Worm (Caenorhabditis elegans) whole organism, dauer: ENCODE results near the gene decr-1.3.

Experiments
- unc-62 ChIP-seq: sonication (generic microtip); optimal IDR thresholded peaks from 2 replicates; lab custom pipeline; 2017; ENCODE audit warnings: missing biosample characterization, missing genetic modification reagents, missing genetic modification characterization

decr-1.3 gene

DNA sequence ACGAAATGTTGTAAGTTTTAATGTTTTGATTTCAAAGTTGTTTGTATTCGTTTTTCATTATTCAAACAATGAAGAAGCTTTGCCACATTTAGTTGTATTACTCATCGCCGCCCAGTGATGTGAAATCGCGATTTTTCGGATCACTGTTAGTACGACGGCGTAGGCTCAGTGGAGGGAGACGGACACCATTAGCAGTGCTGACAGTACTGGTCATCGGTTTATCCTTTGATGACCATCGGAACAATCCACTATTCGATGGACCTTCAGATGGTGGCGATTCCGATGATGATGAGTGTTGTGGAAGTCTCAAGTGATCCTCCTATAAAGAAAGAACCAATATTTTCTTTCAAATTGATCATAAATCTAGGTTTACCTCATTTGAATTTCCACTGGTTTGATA, 14.2 kb upstream of the decr-1.3 start:
- no peak for TF ChIP-seq unc-62 (GFP tag; lab: Kevin White, UChicago)

DNA sequence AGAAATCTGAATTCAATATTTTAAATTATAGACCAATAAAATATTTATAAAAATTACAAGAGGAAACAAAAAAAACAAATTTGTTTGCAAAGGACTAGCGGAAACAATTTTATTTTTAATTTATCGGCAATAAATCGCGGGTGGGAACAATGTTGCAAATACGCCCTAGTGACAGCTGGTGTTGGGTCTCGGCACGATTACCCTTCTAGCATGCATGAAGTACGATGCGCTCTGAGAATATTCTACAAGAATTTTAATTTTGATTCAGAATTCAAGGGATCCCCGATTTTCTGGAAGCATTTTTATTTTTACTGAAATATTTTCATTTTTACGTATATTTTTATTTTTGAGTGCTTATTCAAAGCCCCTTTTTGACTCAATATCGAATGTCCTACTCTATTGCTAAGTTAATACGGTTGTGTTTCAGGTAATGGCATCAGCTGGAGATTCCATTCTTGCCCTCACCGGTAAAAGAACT, 11.7 kb upstream of the decr-1.3 start, which contains the start of the genes mig-5 and cct-1:
Gene mig-5 (minus strand): TSS at position 8 of the 478 bp plus-strand sequence.
Gene cct-1 (plus strand): TSS at position 428 of the 478 bp plus-strand sequence.
- no peak for TF ChIP-seq unc-62 (GFP tag; lab: Kevin White, UChicago)

DNA sequence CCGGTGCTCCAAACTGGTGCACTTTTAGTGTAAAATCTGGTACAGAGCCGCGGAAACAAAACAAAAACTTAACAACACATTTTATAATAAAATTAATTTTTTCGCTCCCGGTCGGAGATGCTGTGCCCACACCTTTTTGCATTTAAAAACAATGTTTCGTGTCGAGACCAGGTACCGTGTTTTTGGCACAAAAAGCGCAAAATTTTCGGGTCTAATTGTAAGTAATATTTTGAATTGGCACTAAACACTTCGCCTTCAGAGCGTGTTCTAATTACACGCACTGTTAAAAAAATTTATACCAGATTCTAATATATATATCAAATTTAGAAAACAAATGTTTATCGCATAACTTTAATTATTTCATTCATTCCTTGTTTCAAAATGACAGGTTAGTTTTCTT, 8.1 kb upstream of the decr-1.3 start, which contains the start of gene dylt-3:
Gene dylt-3 (plus strand): TSS at position 301 of the 400 bp plus-strand sequence.
- TF ChIP-seq unc-62 (GFP tag; lab: Kevin White, UChicago) = no peak

DNA sequence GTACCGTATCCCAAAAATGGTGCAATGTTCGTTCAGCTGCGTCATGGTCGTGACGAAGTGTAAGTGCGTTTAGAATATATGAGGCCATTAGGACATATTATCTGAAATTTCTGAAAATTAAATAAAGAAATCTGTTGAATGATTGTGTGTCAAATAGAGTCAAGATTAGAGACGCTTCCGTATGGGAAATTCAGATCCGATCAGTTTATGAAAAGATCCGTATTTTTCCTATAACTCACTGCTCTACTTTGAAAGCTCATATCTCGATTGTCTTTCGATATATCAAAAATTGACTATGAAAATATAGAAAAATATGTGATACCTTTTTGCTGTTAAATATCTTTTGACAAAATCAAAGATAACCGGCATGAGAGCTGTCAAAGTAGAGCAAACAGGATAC, 6.9 kb upstream of the decr-1.3 start, which contains the start of gene T05C12.4:
Gene T05C12.4 (minus strand): TSS at position 101 of the 400 bp plus-strand sequence.
- no peak for TF ChIP-seq unc-62 (GFP tag; lab: Kevin White, UChicago)

DNA sequence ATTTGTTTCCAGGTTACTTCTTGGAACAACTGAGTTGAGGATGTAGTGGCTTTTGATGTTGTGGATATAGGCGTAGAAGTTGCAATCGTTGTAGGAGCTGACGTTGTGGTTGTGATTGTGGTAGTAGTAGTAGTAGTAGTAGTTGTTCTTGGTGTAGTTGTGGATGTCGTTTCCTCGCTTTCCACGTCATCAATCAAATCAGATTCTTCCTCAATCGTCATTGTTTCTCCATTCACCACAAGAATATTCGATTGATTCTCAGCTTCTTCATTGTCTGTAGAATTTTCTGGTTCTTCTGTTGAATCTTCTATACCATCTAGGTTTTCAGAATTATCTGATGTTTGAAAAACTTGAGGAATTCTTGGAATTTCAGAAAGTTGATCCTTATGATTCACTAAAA, 5.3 kb upstream of the decr-1.3 start:
- TF ChIP-seq unc-62 (GFP tag; lab: Kevin White, UChicago) = no peak

DNA sequence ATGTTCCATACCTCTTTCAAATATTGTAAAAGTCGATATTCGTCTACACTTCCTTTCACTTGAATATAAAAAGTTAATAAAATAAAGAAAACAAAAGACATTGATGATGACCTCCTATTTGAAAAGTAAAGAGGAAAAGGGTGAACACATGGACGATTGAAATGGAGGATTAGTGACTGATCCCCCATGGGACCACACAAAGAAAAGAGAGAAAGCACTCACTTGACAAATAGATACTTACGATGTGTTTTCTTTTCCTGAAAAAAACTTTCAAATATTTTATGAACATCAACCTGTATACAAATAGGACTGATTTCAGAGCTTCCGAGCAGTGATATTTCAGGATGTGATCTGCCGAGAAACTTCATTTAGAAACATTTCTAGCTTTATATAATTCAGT, 3.7 kb upstream of the decr-1.3 start, which contains the start of gene acr-14:
Gene acr-14 (minus strand): TSS at position 101 of the 400 bp plus-strand sequence.
- no peak for TF ChIP-seq unc-62 (GFP tag; lab: Kevin White, UChicago)

DNA sequence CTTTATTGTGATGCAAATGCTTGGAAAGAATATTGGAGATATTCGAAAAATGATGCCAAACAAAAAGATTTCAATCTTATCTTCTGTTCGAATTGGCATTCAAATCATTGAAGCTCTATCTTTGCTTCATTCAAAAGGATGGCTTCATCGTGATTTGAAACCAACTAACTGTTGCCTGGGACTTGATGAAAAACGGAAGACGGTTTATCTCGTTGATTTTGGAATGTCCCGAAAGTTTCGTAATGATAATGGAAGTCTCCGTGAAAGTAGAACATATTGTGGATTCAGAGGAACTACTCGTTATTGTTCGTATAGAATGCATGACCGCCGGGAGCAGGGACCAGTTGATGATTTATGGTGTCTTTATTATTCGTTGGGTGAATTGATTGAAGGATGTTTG, 799 bp upstream of the decr-1.3 start:
- no peak for TF ChIP-seq unc-62 (GFP tag; lab: Kevin White, UChicago)

DNA sequence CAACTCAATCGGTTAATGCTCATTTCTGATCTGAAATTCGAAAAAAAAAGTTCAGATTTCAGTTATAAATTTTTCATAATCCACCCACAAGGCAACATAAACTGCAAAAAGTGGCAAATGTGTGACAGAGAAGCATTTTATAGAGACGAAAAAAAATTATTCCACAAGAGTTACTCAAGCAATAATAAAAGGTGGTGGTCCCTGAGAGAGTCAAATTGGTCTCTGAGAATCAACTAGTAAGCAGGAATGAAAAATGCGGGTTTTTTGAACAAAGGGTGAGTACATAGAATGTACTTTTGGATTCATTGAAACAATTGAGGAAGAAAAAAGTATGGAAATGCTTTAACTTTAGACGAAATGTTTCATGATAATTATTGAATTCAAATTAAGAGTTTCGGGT, 3.0 kb downstream of the decr-1.3 start, which contains the start of gene T05C12.11:
Gene T05C12.11 (minus strand): TSS at position 101 of the 400 bp plus-strand sequence.
- TF ChIP-seq unc-62 (GFP tag; lab: Kevin White, UChicago) = no peak

DNA sequence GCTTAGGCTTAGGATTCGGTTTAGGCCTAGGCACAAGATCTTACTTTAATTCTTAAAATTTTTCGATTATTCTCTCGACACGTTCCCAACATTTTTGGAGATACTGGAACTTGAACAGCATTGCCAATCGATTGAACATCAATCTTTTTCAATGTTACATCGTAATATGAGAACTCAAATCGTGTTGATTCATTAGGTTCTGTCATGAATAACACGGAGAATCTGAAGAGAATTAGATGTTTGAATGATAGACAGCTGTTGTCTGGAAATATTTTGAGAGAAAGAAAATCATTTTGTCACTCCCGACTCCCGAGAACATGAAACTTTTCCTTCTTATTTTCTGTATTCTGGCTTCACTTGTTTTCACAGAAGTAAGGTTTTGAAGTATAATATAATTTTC, 4.1 kb downstream of the decr-1.3 start, which contains the start of gene T05C12.15:
Gene T05C12.15 (plus strand): TSS at position 301 of the 400 bp plus-strand sequence.
- TF ChIP-seq unc-62 (GFP tag; lab: Kevin White, UChicago) = no peak

DNA sequence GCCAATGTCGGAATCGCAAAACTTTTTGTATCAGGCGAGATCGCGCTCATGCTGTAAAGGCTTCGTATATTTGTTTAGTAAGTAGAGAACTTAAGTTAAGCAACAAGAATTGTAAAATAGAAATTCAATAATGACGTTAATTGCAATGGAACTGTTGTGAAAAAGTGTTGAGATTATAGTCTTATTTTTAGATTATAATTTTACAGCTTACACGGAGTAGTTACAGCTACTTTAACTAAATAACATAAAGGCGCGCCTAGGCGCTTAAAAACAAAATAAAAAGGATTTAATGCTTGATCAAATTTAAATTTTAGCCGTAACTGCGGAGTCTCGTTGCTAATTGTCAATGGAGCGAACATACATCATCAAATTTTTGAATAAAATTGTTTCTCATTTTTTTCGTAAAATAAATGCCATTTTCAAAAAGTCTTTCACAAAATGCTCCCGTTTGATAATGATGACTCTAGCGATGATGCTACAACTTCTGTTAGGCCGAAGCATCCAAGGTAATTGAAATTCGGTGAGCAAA, 11.2 kb downstream of the decr-1.3 start, which contains the start of the genes emb-27 and rrf-3:
Gene emb-27 (minus strand): TSS at position 51 of the 529 bp plus-strand sequence.
Gene rrf-3 (plus strand): TSS at position 346 of the 529 bp plus-strand sequence.
- no peak for TF ChIP-seq unc-62 (GFP tag; lab: Kevin White, UChicago)

DNA sequence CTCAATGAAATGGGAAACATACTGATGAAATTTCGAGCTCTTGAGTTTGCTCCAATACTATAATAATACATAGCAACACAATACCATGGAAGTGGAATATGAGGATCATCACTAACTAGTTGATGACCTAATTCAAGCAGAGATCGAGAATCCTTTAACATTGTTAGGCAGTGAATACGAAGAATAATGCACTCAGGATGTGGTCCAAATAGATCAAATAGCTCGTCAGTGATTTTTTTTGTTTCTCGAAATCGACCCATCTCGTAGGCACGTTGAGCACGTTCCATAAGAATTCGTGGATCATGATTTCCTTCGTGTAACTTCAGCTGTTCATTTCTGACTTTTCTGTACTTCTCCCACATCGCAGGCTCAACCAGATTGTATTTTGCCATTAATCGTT, 12.4 kb downstream of the decr-1.3 start:
- no peak for TF ChIP-seq unc-62 (GFP tag; lab: Kevin White, UChicago)

DNA sequence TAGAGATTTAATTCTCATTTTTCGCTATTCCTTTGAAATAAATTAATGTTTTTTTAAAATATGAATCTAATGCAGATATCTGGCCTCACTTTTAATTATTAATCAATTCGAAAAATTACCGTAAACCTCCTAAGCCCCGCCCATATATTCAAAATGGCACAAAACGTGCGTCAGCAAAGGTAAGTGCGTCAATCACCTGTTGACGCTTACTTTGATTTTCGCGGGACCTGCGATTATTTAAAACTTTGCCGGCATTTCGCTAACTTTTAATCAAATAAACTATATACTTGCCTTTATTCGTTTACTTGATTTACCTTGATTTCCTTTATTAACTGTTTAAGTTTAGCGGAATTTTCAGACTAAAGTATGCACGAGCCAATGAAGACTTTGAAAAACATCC, 15.4 kb downstream of the decr-1.3 start, which contains the start of gene pch-2:
Gene pch-2 (plus strand): TSS at position 359 of the 400 bp plus-strand sequence.
- no peak for TF ChIP-seq unc-62 (GFP tag; lab: Kevin White, UChicago)

DNA sequence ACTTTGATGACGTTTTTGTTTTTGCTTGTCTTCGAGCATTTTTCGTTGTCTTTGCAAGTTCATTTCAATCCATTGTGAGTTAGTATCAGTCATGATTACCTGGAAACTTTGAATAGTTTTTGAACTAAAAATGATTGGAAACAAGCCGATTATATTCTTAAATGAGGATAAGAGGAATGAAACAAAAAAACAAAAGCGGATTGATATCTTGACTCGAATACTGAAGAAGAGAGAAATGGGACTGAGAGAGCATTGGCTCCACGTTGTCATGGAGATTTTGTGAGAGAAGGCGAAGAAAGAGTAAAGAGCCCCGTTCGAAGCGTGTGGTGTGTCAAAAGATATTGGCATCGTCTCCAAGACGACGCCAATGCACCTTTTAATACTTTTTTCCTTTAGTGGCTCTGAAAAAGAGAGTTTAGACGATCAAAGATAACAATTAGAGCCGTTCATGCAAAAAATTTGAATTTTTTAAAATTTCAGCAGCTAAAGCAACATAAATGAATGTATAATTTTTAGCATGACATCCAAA, 16.4 kb downstream of the decr-1.3 start, which contains the start of the genes tub-1 and tmem-138:
Gene tub-1 (minus strand): TSS at position 101 of the 529 bp plus-strand sequence.
Gene tmem-138 (plus strand): TSS at position 479 of the 529 bp plus-strand sequence.
- no peak for TF ChIP-seq unc-62 (GFP tag; lab: Kevin White, UChicago)

DNA sequence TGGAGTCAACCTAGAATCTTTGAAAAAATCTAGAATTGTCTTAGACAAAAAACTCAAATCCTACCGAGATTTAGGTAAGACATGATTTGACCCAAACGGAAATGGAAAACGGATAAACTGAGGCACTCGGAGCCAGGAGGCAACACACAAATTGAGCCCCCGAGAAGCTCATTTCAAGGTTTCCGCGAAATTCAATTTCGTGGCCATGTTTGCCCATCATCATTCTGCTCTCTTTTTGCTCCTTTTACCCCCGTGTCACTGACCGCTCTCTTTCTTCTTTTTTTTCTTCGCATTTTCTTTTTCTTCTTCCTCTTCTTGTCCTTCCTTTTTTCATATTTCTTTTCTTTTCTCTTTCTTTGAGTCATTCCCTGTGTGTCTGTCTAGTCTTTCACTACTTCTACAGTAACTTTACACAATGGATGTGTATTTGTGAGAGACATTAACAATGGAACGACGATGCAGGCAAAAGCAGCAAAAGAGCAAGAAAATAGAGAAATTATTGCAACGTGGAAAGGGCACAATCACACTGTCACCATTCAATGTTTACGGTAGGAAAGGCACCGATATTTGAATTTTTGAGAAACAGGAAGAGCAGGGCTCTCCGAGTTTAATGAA, 20.5 kb downstream of the decr-1.3 start:
- TF ChIP-seq unc-62 (GFP tag; lab: Kevin White, UChicago) = no peak

DNA sequence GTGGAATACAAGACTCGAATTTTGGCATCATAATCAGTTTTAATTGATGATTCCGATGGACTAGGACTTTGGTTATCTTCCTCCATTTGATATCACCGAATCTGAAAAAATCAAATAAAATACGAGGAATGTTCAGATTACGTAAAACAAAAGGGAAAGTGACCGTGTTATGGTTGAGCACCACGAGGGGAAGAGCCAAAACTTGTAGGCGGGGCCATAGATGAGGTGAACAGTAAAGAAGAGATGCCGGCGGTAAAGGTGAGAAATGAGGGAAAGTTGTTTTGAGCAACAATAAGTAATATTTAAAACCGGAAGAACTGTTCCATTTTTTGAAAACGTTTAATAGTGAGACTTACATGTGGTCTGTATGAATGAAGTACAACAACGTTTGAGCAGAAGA, 23.4 kb downstream of the decr-1.3 start, which contains the start of gene F10B5.3:
Gene F10B5.3 (minus strand): TSS at position 101 of the 400 bp plus-strand sequence.
- no peak for TF ChIP-seq unc-62 (GFP tag; lab: Kevin White, UChicago)

DNA sequence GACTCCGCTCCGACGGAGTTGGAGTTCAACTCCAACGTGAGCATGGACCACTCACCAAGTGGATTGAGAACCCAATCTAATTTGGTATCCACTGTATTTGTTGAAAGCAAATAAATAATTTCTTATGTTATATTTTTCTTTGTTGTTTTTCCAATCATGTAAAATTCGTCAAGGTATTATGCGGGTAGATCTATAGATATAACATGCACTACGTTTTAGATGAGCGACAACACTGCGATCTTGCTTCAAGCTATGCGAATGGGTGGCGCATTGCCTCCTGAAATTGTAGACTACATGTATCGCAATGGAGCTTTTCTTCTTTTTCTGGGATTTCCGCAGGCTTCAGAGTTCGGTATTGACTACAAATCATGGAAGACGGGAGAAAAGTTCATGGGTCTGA, 28.8 kb downstream of the decr-1.3 start, which contains the start of gene F10B5.2:
Gene F10B5.2 (plus strand): TSS at position 220 of the 400 bp plus-strand sequence.
- no peak for TF ChIP-seq unc-62 (GFP tag; lab: Kevin White, UChicago)
